Fruit fly (Drosophila melanogaster) whole organism, embryonic: ENCODE data around the gene Mgat4b.
A peak's percentile ranks its signal among the peaks of the same experiment; 100 is the strongest.

Experiments used
- Aef1 ChIP-seq: fragments of 200-800 bp; sonication (Bioruptor generic); IDR thresholded peaks from 3 replicates; pipeline ENCODE4 v1.3.6; 2022; ENCODE audit warnings: missing biosample characterization, missing genetic modification characterization
- Blimp-1 ChIP-seq: fragments of 200-800 bp; sonication (Bioruptor generic); optimal IDR thresholded peaks from 3 replicates; lab custom pipeline; 2018; ENCODE audit warnings: missing biosample characterization, missing genetic modification characterization, mild to moderate bottlenecking, moderate library complexity, missing genetic modification reagents
- Bteb2 ChIP-seq: fragments of 200-800 bp; sonication (Bioruptor generic); optimal IDR thresholded peaks from 2 replicates; lab custom pipeline; 2016; ENCODE audit warnings: missing biosample characterization, missing genetic modification characterization
- C15 ChIP-seq: fragments of 200-800 bp; sonication (Bioruptor generic); IDR thresholded peaks from 3 replicates; pipeline ENCODE4 v1.3.6; 2022; ENCODE audit warnings: missing biosample characterization, missing genetic modification characterization
- CG11247 ChIP-seq: fragments of 200-800 bp; sonication (Bioruptor generic); IDR thresholded peaks from 2 replicates; pipeline ENCODE4 v1.3.6; 2022; ENCODE audit warnings: missing biosample characterization, missing genetic modification characterization
- CG11504 ChIP-seq: fragments of 200-800 bp; sonication (Bioruptor generic); optimal IDR thresholded peaks from 3 replicates; lab custom pipeline; 2019; ENCODE audit warnings: missing biosample characterization, mild to moderate bottlenecking, missing genetic modification characterization, moderate library complexity
- CG13424 ChIP-seq: fragments of 200-800 bp; sonication (Bioruptor generic); optimal IDR thresholded peaks from 2 replicates; lab custom pipeline; 2019; ENCODE audit warnings: missing biosample characterization, mild to moderate bottlenecking, missing genetic modification characterization, moderate library complexity
- CG17328 ChIP-seq: fragments of 200-800 bp; sonication (Bioruptor generic); IDR thresholded peaks from 2 replicates; pipeline ENCODE4 v1.3.6; 2022; ENCODE audit warnings: missing biosample characterization, missing genetic modification characterization
- CG17829 ChIP-seq: fragments of 200-800 bp; optimal IDR thresholded peaks from 2 replicates; lab custom pipeline; 2019; ENCODE audit warnings: missing biosample characterization, mild to moderate bottlenecking, missing genetic modification characterization, moderate library complexity
- CG2202 ChIP-seq: fragments of 200-800 bp; sonication (Bioruptor generic); optimal IDR thresholded peaks from 2 replicates; lab custom pipeline; 2018; ENCODE audit warnings: missing biosample characterization, mild to moderate bottlenecking, missing genetic modification characterization
- CG2712 ChIP-seq: fragments of 200-800 bp; optimal IDR thresholded peaks from 3 replicates; lab custom pipeline; 2019; ENCODE audit warnings: missing biosample characterization, mild to moderate bottlenecking, missing genetic modification characterization, moderate library complexity
- CG4360 ChIP-seq: fragments of 200-800 bp; sonication (Bioruptor generic); IDR thresholded peaks from 2 replicates; pipeline ENCODE4 v1.3.6; 2022; ENCODE audit warnings: missing biosample characterization, missing genetic modification characterization
- CG6175 ChIP-seq: fragments of 200-800 bp; sonication (Bioruptor generic); IDR thresholded peaks from 3 replicates; pipeline ENCODE4 v1.3.6; 2022; ENCODE audit warnings: missing biosample characterization, missing genetic modification characterization
- CG6854 ChIP-seq: fragments of 200-800 bp; sonication (Bioruptor generic); optimal IDR thresholded peaks from 3 replicates; lab custom pipeline; 2017; ENCODE audit warnings: missing biosample characterization, mild to moderate bottlenecking, missing genetic modification characterization
- CG9215 ChIP-seq: fragments of 200-800 bp; sonication (Bioruptor generic); IDR thresholded peaks from 2 replicates; pipeline ENCODE4 v1.3.6; 2022; ENCODE audit warnings: missing biosample characterization, missing genetic modification characterization
- CG9797 ChIP-seq: fragments of 200-800 bp; sonication (Bioruptor generic); optimal IDR thresholded peaks from 3 replicates; lab custom pipeline; 2018; ENCODE audit warnings: missing biosample characterization, mild to moderate bottlenecking, missing genetic modification characterization
- Dbx ChIP-seq: fragments of 200-800 bp; sonication (Bioruptor generic); IDR thresholded peaks from 3 replicates; pipeline ENCODE4 v1.3.6; 2022; ENCODE audit warnings: missing biosample characterization, missing genetic modification characterization
- Deaf1 ChIP-seq: fragments of 200-800 bp; optimal IDR thresholded peaks from 3 replicates; lab custom pipeline; 2019; ENCODE audit warnings: missing biosample characterization, mild to moderate bottlenecking, missing genetic modification characterization, moderate library complexity
- Hey ChIP-seq: fragments of 200-800 bp; sonication (Bioruptor generic); optimal IDR thresholded peaks from 3 replicates; lab custom pipeline; 2018; ENCODE audit warnings: missing biosample characterization, mild to moderate bottlenecking, missing genetic modification characterization
- Hr51 ChIP-seq, 2 experiments: fragments of 200-800 bp; sonication (Bioruptor generic); optimal IDR thresholded peaks; 2 replicates in 1 of 2; 3 replicates in 1 of 2; lab custom pipeline; 2016 to 2018; ENCODE audit warnings: missing biosample characterization in 2 of 2, missing genetic modification characterization in 2 of 2, mild to moderate bottlenecking in 1 of 2, moderate library complexity in 1 of 2
- Hr78 ChIP-seq, 2 experiments: fragments of 200-800 bp in 1 of 2; fragments of >200 bp in 1 of 2; sonication (Bioruptor generic) in 1 of 2; optimal IDR thresholded peaks; 2 replicates each; lab custom pipeline; 2017 to 2019; ENCODE audit warnings: missing biosample characterization in 2 of 2, missing genetic modification characterization in 2 of 2, mild to moderate bottlenecking in 1 of 2, moderate library complexity in 1 of 2
- Meics ChIP-seq: fragments of 200-800 bp; sonication (Bioruptor generic); optimal IDR thresholded peaks from 2 replicates; lab custom pipeline; 2017; ENCODE audit warnings: missing biosample characterization, mild to moderate bottlenecking, missing genetic modification characterization
- Mrtf ChIP-seq: fragments of 200-800 bp; sonication (Bioruptor generic); IDR thresholded peaks from 3 replicates; pipeline ENCODE4 v1.3.6; 2022; ENCODE audit warnings: missing biosample characterization, missing genetic modification characterization
- NK7.1 ChIP-seq: fragments of 200-800 bp; sonication (Bioruptor generic); optimal IDR thresholded peaks from 3 replicates; lab custom pipeline; 2016; ENCODE audit warnings: missing biosample characterization, missing genetic modification characterization
- NfI ChIP-seq: fragments of 200-800 bp; sonication (Bioruptor generic); optimal IDR thresholded peaks from 3 replicates; lab custom pipeline; 2018; ENCODE audit warnings: missing biosample characterization, mild to moderate bottlenecking, missing genetic modification characterization, moderate library complexity
- Pdp1 ChIP-seq, 2 experiments: fragments of 200-800 bp; sonication (Bioruptor generic); optimal IDR thresholded peaks; 3 replicates each; lab custom pipeline; 2016; ENCODE audit warnings: missing biosample characterization in 2 of 2, missing genetic modification characterization in 2 of 2, mild to moderate bottlenecking in 1 of 2, moderate library complexity in 1 of 2
- Sox102F ChIP-seq: fragments of 200-800 bp; sonication (Bioruptor generic); optimal IDR thresholded peaks from 2 replicates; lab custom pipeline; 2018; ENCODE audit warnings: missing biosample characterization, mild to moderate bottlenecking, missing genetic modification characterization, moderate library complexity
- TFAM ChIP-seq: fragments of 200-800 bp; sonication (Bioruptor generic); optimal IDR thresholded peaks from 2 replicates; lab custom pipeline; 2017; ENCODE audit warnings: missing biosample characterization, missing genetic modification characterization, inconsistent platforms
- YL-1 ChIP-seq: fragments of 200-800 bp; sonication (Bioruptor generic); optimal IDR thresholded peaks from 3 replicates; lab custom pipeline; 2017; ENCODE audit warnings: missing biosample characterization, mild to moderate bottlenecking, missing genetic modification characterization
- al ChIP-seq: fragments of 200-800 bp; sonication (Bioruptor generic); IDR thresholded peaks from 2 replicates; pipeline ENCODE4 v1.3.6; 2022; ENCODE audit warnings: missing biosample characterization, missing genetic modification characterization
- ara ChIP-seq: fragments of 200-800 bp; sonication (Bioruptor generic); IDR thresholded peaks from 2 replicates; pipeline ENCODE4 v1.3.6; 2022; ENCODE audit warnings: missing biosample characterization, missing genetic modification characterization
- cato ChIP-seq: fragments of 200-800 bp; sonication (Bioruptor generic); optimal IDR thresholded peaks from 2 replicates; lab custom pipeline; 2016; ENCODE audit warnings: missing biosample characterization, missing genetic modification characterization, borderline replicate concordance
- chinmo ChIP-seq: fragments of 200-800 bp; sonication (Bioruptor generic); IDR thresholded peaks from 4 replicates; pipeline ENCODE4 v1.3.6; 2022; ENCODE audit warnings: missing biosample characterization, missing genetic modification characterization; ENCODE audit not compliant: partially characterized antibody
- crol ChIP-seq: fragments of 200-800 bp; sonication (Bioruptor generic); IDR thresholded peaks from 2 replicates; pipeline ENCODE4 v1.3.6; 2022; ENCODE audit warnings: missing biosample characterization, missing genetic modification characterization
- dimm ChIP-seq: fragments of 200-800 bp; sonication (Bioruptor generic); IDR thresholded peaks from 2 replicates; pipeline ENCODE4 v1.3.6; 2022; ENCODE audit warnings: missing biosample characterization, missing genetic modification characterization
- gem ChIP-seq: fragments of 200-800 bp; sonication (Bioruptor generic); optimal IDR thresholded peaks from 2 replicates; lab custom pipeline; 2019; ENCODE audit warnings: missing biosample characterization, mild to moderate bottlenecking, missing genetic modification characterization, moderate library complexity
- kni ChIP-seq: fragments of 200-800 bp; sonication (Bioruptor generic); optimal IDR thresholded peaks from 3 replicates; lab custom pipeline; 2017; ENCODE audit warnings: mild to moderate bottlenecking, missing biosample characterization, missing genetic modification reagents, missing genetic modification characterization
- lov ChIP-seq, 2 experiments: fragments of 200-800 bp in 1 of 2; fragments of >200 bp in 1 of 2; sonication (Bioruptor generic) in 1 of 2; IDR thresholded peaks in 1 of 2; optimal IDR thresholded peaks in 1 of 2; 2 replicates in 1 of 2; 3 replicates in 1 of 2; pipeline versions ENCODE4 v1.3.6 to Lab custom; 2017 to 2022; ENCODE audit warnings: missing biosample characterization in 1 of 2, missing genetic modification characterization in 1 of 2
- pfk ChIP-seq: fragments of 200-800 bp; sonication (Bioruptor generic); optimal IDR thresholded peaks from 2 replicates; lab custom pipeline; 2018; ENCODE audit warnings: missing biosample characterization, mild to moderate bottlenecking, missing genetic modification characterization, moderate library complexity
- sd ChIP-seq: fragments of 200-800 bp; sonication (Bioruptor generic); optimal IDR thresholded peaks from 3 replicates; lab custom pipeline; 2018; ENCODE audit warnings: missing biosample characterization, mild to moderate bottlenecking, missing genetic modification characterization, moderate library complexity
- sqz ChIP-seq: fragments of 200-800 bp; sonication (Bioruptor generic); optimal IDR thresholded peaks from 3 replicates; lab custom pipeline; 2018; ENCODE audit warnings: missing biosample characterization, mild to moderate bottlenecking, missing genetic modification characterization
- twi ChIP-seq: fragments of 200-800 bp; optimal IDR thresholded peaks from 2 replicates; lab custom pipeline; 2019; ENCODE audit warnings: missing biosample characterization, mild to moderate bottlenecking, missing genetic modification characterization, moderate library complexity
- vvl ChIP-seq: fragments of 200-800 bp; sonication (Bioruptor generic); IDR thresholded peaks from 2 replicates; pipeline ENCODE4 v1.3.6; 2022; ENCODE audit warnings: missing biosample characterization, missing genetic modification characterization
- z ChIP-seq: fragments of 200-800 bp; sonication (Bioruptor generic); IDR thresholded peaks from 3 replicates; pipeline ENCODE4 v1.3.6; 2022; ENCODE audit warnings: missing biosample characterization, missing genetic modification characterization

Mgat4b gene

dm6 chr3L:14751056-14751671 lies 17.9 kb downstream of the Mgat4b start (continued):
- TF ChIP-seq NK7.1 (GFP tag; lab: Kevin White, UChicago) (no peak), Aef1 (GFP tag; lab: Robert Waterston, UW) (no peak), al (GFP tag; lab: Robert Waterston, UW) (no peak), Dbx (GFP tag; lab: Robert Waterston, UW) (no peak)

dm6 chr3L:14743106-14743692 lies 25.9 kb downstream of the Mgat4b start:
- no peak for TF ChIP-seq Meics (GFP tag; lab: Kevin White, UChicago)
- peak in 1 of 2 experiments; percentile 75 for TF ChIP-seq Pdp1 (GFP tag; optimal IDR thresholded peaks at IDR 0.05; lab: Kevin White, UChicago)
- TF ChIP-seq sqz (GFP tag; lab: Kevin White, UChicago), result peak; percentile 19
- peak; percentile 67; the same call in 1 of the 2 replicates for TF ChIP-seq vvl
- peak; percentile 64; the same call in 1 of the 2 replicates for TF ChIP-seq crol
- no peak for TF ChIP-seq YL-1 (GFP tag; lab: Kevin White, UChicago)
- no peak for TF ChIP-seq NfI (GFP tag; lab: Kevin White, UChicago)
- TF ChIP-seq CG11247, result no peak
- TF ChIP-seq Blimp-1 (GFP tag; lab: Kevin White, UChicago), result peak; percentile 98
- TF ChIP-seq CG6175 (GFP tag; lab: Robert Waterston, UW), result no peak
- TF ChIP-seq kni (GFP tag; lab: Kevin White, UChicago), result peak; percentile 92
- peak; percentile 92 for TF ChIP-seq z (GFP tag; lab: Robert Waterston, UW)
- 0 out of 4 replicates have a peak, but pooled peaks have one; percentile 50 for TF ChIP-seq chinmo (GFP tag; lab: Robert Waterston, UW)

dm6 chr3L:14733417-14733816 lies 35.7 kb downstream of the Mgat4b start, which contains the start of gene CG13471:
Gene CG13471, minus strand, starts transcription at chr3L:14733517.
- TF ChIP-seq CG9215 (GFP tag; lab: Robert Waterston, UW) (no peak), pfk (GFP tag; lab: Kevin White, UChicago) (no peak), CG13424 (no peak), lov (optimal IDR thresholded peaks at IDR 0.05; lab: Kevin White, UChicago) (no peak), lov (GFP tag; IDR thresholded peaks at IDR 0.05; lab: Robert Waterston, UW) (no peak), TFAM (GFP tag; lab: Kevin White, UChicago) (no peak), Mrtf (no peak), dimm (GFP tag; lab: Robert Waterston, UW) (no peak), Hey (tag; lab: Kevin White, UChicago) (no peak), Bteb2 (no peak)
- TF ChIP-seq, all 482 proteins: peak for 0

- TF ChIP-seq ara (GFP tag; lab: Robert Waterston, UW) (0 out of 2 replicates have a peak, but pooled peaks have one; percentile 32), twi (tag; lab: Kevin White, UChicago) (no peak), Sox102F (GFP tag; lab: Kevin White, UChicago) (peak; percentile 1), cato (GFP tag; lab: Kevin White, UChicago) (no peak), CG17829 (peak; percentile 23), Hr51 (GFP tag; optimal IDR thresholded peaks at IDR 0.05; lab: Kevin White, UChicago) (no peak), Hr78 (GFP tag; optimal IDR thresholded peaks at IDR 0.05; lab: Kevin White, UChicago) (no peak), Deaf1 (tag; lab: Kevin White, UChicago) (no peak), CG4360 (no peak), CG17328 (GFP tag; lab: Robert Waterston, UW) (0 out of 2 replicates have a peak, but pooled peaks have one; percentile 9), CG13424 (no peak), gem (tag; lab: Kevin White, UChicago) (peak; percentile 40), CG11504 (no peak), sd (tag; lab: Kevin White, UChicago) (no peak), CG2712 (peak; percentile 52), C15 (GFP tag; lab: Robert Waterston, UW) (no peak), CG6854 (GFP tag; lab: Kevin White, UChicago) (no peak), Aef1 (GFP tag; lab: Robert Waterston, UW) (no peak), CG2202 (tag; lab: Kevin White, UChicago) (no peak), CG9797 (GFP tag; lab: Kevin White, UChicago) (no peak)
Observed at dm6 chr3L:14731790-14732189, 37.3 kb downstream of the Mgat4b start.
